Worm (Caenorhabditis elegans): Measurements from ENCODE around the gene T22D1.5.

- TF ChIP-seq fos-1 (tag; optimal IDR thresholded peaks at IDR 0.05): no peak
- TF ChIP-seq Y116A8C.19 (tag; optimal IDR thresholded peaks at IDR 0.05; ENCODE audit: borderline replicate concordance): no peak
Observed at ce11 chrIV:6859270-6859669, 44.5 kb upstream of the T22D1.5 start, which contains the start of gene R13H7.2.
